Fruit fly (Drosophila melanogaster): ENCODE data around the gene dnt.

Gene dnt

dm6 chr2L:19362734-19363363 is at the start of gene dnt:
Gene dnt, minus strand, starts transcription at chr2L:19363227.
- peak; percentile 27 for TF ChIP-seq Eip78C (GFP tag)
- no peak for TF ChIP-seq CG6808 (GFP tag; optimal IDR thresholded peaks at IDR 0.05)
- TF ChIP-seq CG15336 (GFP tag; IDR thresholded peaks at IDR 0.05) = no peak
- TF ChIP-seq svp (GFP tag) = peak; percentile 74
- no peak for TF ChIP-seq Smox (GFP tag; optimal IDR thresholded peaks at IDR 0.05)
- peak; percentile 18 for TF ChIP-seq CG6854 (GFP tag; optimal IDR thresholded peaks at IDR 0.05)

DNA sequence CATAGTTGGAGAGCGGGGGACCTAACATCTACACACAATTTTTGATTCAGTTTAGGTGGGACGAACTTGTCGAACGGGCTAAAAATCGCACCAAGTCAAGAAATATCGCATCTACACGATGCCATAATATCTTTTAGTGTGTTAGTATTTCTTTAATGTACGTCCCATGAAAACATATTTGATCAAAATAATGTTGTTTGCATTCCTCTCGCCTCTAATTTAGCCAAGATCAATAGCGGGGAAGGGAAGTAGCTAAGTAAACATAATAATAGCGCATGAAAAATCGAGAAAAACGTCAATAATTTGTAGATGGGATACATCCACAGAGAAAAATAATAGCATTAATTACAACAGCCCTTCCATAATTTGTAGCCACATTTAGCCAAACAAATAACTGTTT is 48.9 kb upstream of the dnt start:
- TF ChIP-seq CG10669 (GFP tag; optimal IDR thresholded peaks at IDR 0.05) = no peak
- TF ChIP-seq fkh (GFP tag; optimal IDR thresholded peaks at IDR 0.05) = peak; percentile 72

dm6 chr2L:19406419-19406818 is 43.4 kb upstream of the dnt start:
- TF ChIP-seq topi (GFP tag; optimal IDR thresholded peaks at IDR 0.05) (no peak), CG11762 (GFP tag; optimal IDR thresholded peaks at IDR 0.05; ENCODE audit: insufficient read depth) (no peak), fd85E (GFP tag; optimal IDR thresholded peaks at IDR 0.05) (no peak), Eip75B (GFP tag; optimal IDR thresholded peaks at IDR 0.05) (no peak), pdm3 (GFP tag; optimal IDR thresholded peaks at IDR 0.05) (no peak), CG8319 (GFP tag; optimal IDR thresholded peaks at IDR 0.05) (no peak), Smox (GFP tag; optimal IDR thresholded peaks at IDR 0.05) (no peak), CG15336 (GFP tag; IDR thresholded peaks at IDR 0.05) (no peak), dac (GFP tag; optimal IDR thresholded peaks at IDR 0.05) (no peak), CG8632 (GFP tag; optimal IDR thresholded peaks at IDR 0.05) (no peak), cyc (GFP tag; optimal IDR thresholded peaks at IDR 0.05) (no peak)

DNA sequence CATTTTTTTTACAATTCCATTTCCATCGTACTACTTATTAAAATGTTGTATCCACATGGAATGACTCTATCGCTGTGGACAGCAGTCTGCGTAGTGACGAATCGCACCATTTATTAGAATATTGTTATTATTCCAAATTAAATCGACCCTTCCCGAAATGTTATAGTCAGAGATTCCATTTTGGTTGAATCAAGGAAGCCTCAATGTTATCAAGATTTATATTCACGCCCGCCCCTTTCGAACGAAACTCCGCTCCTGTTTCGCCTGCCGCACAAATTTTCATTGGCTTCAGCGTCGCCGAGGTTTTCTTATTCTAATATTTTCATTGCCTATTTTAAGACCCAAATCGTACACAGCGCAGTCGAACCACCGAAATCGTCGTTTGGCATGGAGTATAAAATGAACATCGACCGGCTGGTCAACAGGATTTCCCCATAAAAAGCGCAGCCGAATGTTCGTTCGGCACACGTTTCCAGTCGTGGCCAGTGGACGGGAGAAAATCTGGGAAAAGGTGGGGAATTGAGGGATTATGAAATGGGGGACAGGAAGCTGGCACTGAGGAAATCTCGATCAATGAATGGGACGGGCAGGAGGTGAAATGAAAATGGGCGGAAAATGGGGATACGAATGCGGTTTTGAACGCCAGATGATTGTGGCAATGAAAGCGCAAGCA is 42.8 kb upstream of the dnt start:
- TF ChIP-seq Blimp-1 (GFP tag; optimal IDR thresholded peaks at IDR 0.05) (no peak), Gug (GFP tag; IDR thresholded peaks at IDR 0.05) (no peak), CG6854 (GFP tag; optimal IDR thresholded peaks at IDR 0.05) (no peak), Sox14 (GFP tag; optimal IDR thresholded peaks at IDR 0.05) (no peak), acj6 (GFP tag; optimal IDR thresholded peaks at IDR 0.05) (no peak), CG8632 (GFP tag; optimal IDR thresholded peaks at IDR 0.05) (no peak), salr (GFP tag; optimal IDR thresholded peaks at IDR 0.05) (no peak), Met (GFP tag; optimal IDR thresholded peaks at IDR 0.05) (no peak)

DNA sequence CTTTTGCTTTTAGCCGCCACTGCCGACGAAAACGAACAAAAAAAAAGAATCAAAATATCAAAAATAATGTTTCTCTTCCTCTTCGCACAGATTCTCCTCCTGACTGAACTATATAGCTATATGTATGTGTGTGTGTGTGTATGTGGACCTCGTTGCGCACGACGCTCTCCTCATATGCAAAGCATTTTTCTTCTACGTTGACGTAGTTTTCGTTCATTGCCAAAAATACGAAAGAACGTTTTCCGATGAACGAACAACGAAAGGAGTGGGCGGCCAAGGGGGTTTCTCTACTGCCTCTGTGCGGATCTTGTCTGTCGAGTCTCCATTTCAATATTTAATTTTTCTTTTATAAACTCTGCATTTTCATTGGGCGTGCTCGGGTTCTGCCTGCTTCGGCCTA is 41.8 kb upstream of the dnt start:
- TF ChIP-seq Hr4 (GFP tag; optimal IDR thresholded peaks at IDR 0.05) (no peak), lz (GFP tag; optimal IDR thresholded peaks at IDR 0.05) (no peak), CG9139 (GFP tag; optimal IDR thresholded peaks at IDR 0.05) (no peak), CG8119 (GFP tag; IDR thresholded peaks at IDR 0.05) (no peak), Sox14 (GFP tag; optimal IDR thresholded peaks at IDR 0.05) (no peak), CG1621 (tag; optimal IDR thresholded peaks at IDR 0.05) (no peak), ss (GFP tag; optimal IDR thresholded peaks at IDR 0.05) (no peak), CG8632 (GFP tag; optimal IDR thresholded peaks at IDR 0.05) (no peak), Smox (GFP tag; optimal IDR thresholded peaks at IDR 0.05) (no peak), Eip75B (GFP tag; optimal IDR thresholded peaks at IDR 0.05) (no peak)

dm6 chr2L:19403398-19403797 is 40.4 kb upstream of the dnt start:
- TF ChIP-seq dsx (GFP tag; optimal IDR thresholded peaks at IDR 0.05; ENCODE audit: poor library complexity, severe bottlenecking) (no peak), Sox14 (GFP tag; optimal IDR thresholded peaks at IDR 0.05) (no peak), CG8119 (GFP tag; IDR thresholded peaks at IDR 0.05) (no peak), Eip93F (GFP tag; optimal IDR thresholded peaks at IDR 0.05) (no peak), achi (GFP tag; optimal IDR thresholded peaks at IDR 0.05) (no peak), CG1621 (tag; optimal IDR thresholded peaks at IDR 0.05) (no peak), CG11902 (GFP tag; optimal IDR thresholded peaks at IDR 0.05) (no peak), lz (GFP tag; optimal IDR thresholded peaks at IDR 0.05) (no peak), pdm3 (GFP tag; optimal IDR thresholded peaks at IDR 0.05) (no peak), Eip75B (GFP tag; optimal IDR thresholded peaks at IDR 0.05) (no peak), CG6808 (GFP tag; optimal IDR thresholded peaks at IDR 0.05) (no peak), acj6 (GFP tag; optimal IDR thresholded peaks at IDR 0.05) (no peak), CG10669 (GFP tag; optimal IDR thresholded peaks at IDR 0.05) (no peak), eg (GFP tag; IDR thresholded peaks at IDR 0.05) (no peak), CG31627 (GFP tag; optimal IDR thresholded peaks at IDR 0.05) (no peak), topi (GFP tag; optimal IDR thresholded peaks at IDR 0.05) (no peak), net (GFP tag; optimal IDR thresholded peaks at IDR 0.05) (no peak), CG3919 (GFP tag; optimal IDR thresholded peaks at IDR 0.05) (no peak), Ets21C (GFP tag; optimal IDR thresholded peaks at IDR 0.05) (no peak), fkh (GFP tag; optimal IDR thresholded peaks at IDR 0.05) (no peak)
